Comparison of ENCODE assay signal across 3 fruit fly cellular contexts in the genomic region with DNA sequence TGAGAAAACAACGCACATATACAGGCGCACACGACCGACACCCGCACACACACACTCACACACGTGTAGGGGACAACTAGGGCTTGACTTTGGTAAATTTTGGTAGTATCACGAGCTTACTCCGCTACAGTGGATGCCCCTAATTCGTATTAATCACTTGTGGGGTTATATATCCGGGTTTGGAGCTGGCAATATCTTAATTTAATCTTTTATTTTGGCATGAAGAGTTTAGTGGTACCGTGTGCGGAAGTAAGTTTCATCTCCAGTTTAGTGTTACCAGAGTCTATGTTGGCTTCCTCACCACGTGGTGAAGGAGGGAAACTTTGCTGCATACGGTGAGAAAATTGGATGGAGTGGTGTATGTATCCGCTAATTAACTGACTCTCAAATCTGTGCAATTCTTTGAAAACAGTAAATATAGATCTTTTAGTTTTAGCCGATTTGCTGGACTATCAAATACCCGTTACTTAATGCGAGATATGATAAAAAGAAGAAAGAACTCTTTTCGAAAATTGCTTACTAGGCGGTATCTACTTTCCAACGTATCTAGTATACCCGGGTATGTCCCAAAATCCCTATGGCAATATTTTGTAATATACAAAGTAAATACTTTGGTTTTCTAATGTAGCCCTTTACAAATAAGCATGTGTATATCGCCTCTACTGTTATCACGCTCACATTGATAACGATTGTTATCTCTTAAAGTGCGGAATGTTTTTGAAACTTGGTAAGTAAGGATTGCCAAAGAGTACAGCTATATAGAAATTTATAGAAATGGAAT.
TF ChIP-seq lines count a peak whose summit lies in the region.

A gene (minus strand): TSS at position 263 of the 781 bp plus-strand sequence.
A gene (plus strand): TSS at position 491 of the 781 bp plus-strand sequence.

TF ChIP-seq in whole organism, adult, 20 proteins besides CTCF, POLR2A, EP300 and RAD21 (continued from another document):
- TF ChIP-seq CG7045 (GFP tag; optimal IDR thresholded peaks at IDR 0.05; lab: Kevin White, UChicago) = no peak
- TF ChIP-seq CG7101 (tag; optimal IDR thresholded peaks at IDR 0.05; lab: Kevin White, UChicago) = no peak
- no peak for TF ChIP-seq cnc (optimal IDR thresholded peaks at IDR 0.05; lab: Kevin White, UChicago)
- peak; percentile 36 for TF ChIP-seq toe (GFP tag; optimal IDR thresholded peaks at IDR 0.05; lab: Kevin White, UChicago)

TF ChIP-seq in whole organism, embryonic, 481 proteins besides CTCF, POLR2A, EP300 and RAD21 (continued from another document and continues in another):
- TF ChIP-seq Ets65A (GFP tag; lab: Kevin White, UChicago) (peak; percentile 89), H2.0 (GFP tag; IDR thresholded peaks at IDR 0.05; lab: Robert Waterston, UW) (no peak), CG42726 (GFP tag; IDR thresholded peaks at IDR 0.05; lab: Robert Waterston, UW; ENCODE audit: partially characterized antibody) (0 out of 2 replicates have a peak, but pooled peaks have one; percentile 14), CG12236 (GFP tag; optimal IDR thresholded peaks at IDR 0.05; lab: Kevin White, UChicago) (peak; percentile 75), CG16779 (GFP tag; IDR thresholded peaks at IDR 0.05; lab: Robert Waterston, UW) (no peak), ftz-f1 (GFP tag; optimal IDR thresholded peaks at IDR 0.05; lab: Kevin White, UChicago) (no peak), CG14441 (GFP tag; IDR thresholded peaks at IDR 0.05; lab: Robert Waterston, UW) (peak; percentile 66), CG10543 (GFP tag; optimal IDR thresholded peaks at IDR 0.05; lab: Kevin White, UChicago) (peak; percentile 15), sug (tag; optimal IDR thresholded peaks at IDR 0.05; lab: Kevin White, UChicago) (no peak), toy (GFP tag; IDR thresholded peaks at IDR 0.05; lab: Robert Waterston, UW) (no peak), Drgx (GFP tag; IDR thresholded peaks at IDR 0.05; lab: Robert Waterston, UW) (peak; percentile 34; the same call in 1 of the 2 replicates), CG4404 (GFP tag; IDR thresholded peaks at IDR 0.05; lab: Robert Waterston, UW) (no peak), CG11723 (GFP tag; optimal IDR thresholded peaks at IDR 0.05; lab: Kevin White, UChicago) (peak; percentile 24), Scr (GFP tag; IDR thresholded peaks at IDR 0.05; lab: Robert Waterston, UW; ENCODE audit: partially characterized antibody) (peak; percentile 62), wdn (GFP tag; IDR thresholded peaks at IDR 0.05; lab: Robert Waterston, UW) (no peak), Hmx (GFP tag; optimal IDR thresholded peaks at IDR 0.05; lab: Kevin White, UChicago) (no peak), ara (GFP tag; IDR thresholded peaks at IDR 0.05; lab: Robert Waterston, UW) (no peak), insv (GFP tag; optimal IDR thresholded peaks at IDR 0.05; lab: Kevin White, UChicago) (peak in 1 of 2 experiments; percentile 59), CG10321 (GFP tag; IDR thresholded peaks at IDR 0.05; lab: Robert Waterston, UW) (peak; percentile 49; the same call in 1 of the 2 replicates), CG16813 (GFP tag; IDR thresholded peaks at IDR 0.05; lab: Robert Waterston, UW; ENCODE audit: partially characterized antibody) (peak; percentile 36; the same call in 1 of the 3 replicates), CG11696 (GFP tag; IDR thresholded peaks at IDR 0.05; lab: Robert Waterston, UW) (no peak), E2f2 (GFP tag; IDR thresholded peaks at IDR 0.05; lab: Robert Waterston, UW) (peak; percentile 80), her (GFP tag; optimal IDR thresholded peaks at IDR 0.05; lab: Kevin White, UChicago) (no peak), CG10979 (tag; optimal IDR thresholded peaks at IDR 0.05; lab: Kevin White, UChicago) (no peak), CG17568 (GFP tag; optimal IDR thresholded peaks at IDR 0.05; lab: Kevin White, UChicago) (no peak), nmo (GFP tag; optimal IDR thresholded peaks at IDR 0.05; lab: Kevin White, UChicago) (peak; percentile 59), Ravus (GFP tag; IDR thresholded peaks at IDR 0.05; lab: Robert Waterston, UW) (no peak), zf30C (GFP tag; optimal IDR thresholded peaks at IDR 0.05; lab: Kevin White, UChicago) (no peak), gsb (GFP tag; IDR thresholded peaks at IDR 0.05; lab: Robert Waterston, UW) (no peak), corto (GFP tag; optimal IDR thresholded peaks at IDR 0.05; lab: Kevin White, UChicago) (no peak), CG3163 (GFP tag; optimal IDR thresholded peaks at IDR 0.05; lab: Kevin White, UChicago) (peak; percentile 66), crol (GFP tag; IDR thresholded peaks at IDR 0.05; lab: Robert Waterston, UW) (no peak), CG12391 (tag; optimal IDR thresholded peaks at IDR 0.05; lab: Kevin White, UChicago) (no peak), CG34376 (GFP tag; optimal IDR thresholded peaks at IDR 0.05; lab: Kevin White, UChicago) (no peak), Adf1 (GFP tag; IDR thresholded peaks at IDR 0.05; lab: Robert Waterston, UW) (0 out of 2 replicates have a peak, but pooled peaks have one; percentile 11), CG7745 (tag; optimal IDR thresholded peaks at IDR 0.05; lab: Kevin White, UChicago) (no peak), Bgb (GFP tag; IDR thresholded peaks at IDR 0.05; lab: Robert Waterston, UW; ENCODE audit: partially characterized antibody) (peak; percentile 71), CG4707 (GFP tag; optimal IDR thresholded peaks at IDR 0.05; lab: Kevin White, UChicago) (peak; percentile 74), slp2 (GFP tag; optimal IDR thresholded peaks at IDR 0.05; lab: Kevin White, UChicago) (no peak), mam (GFP tag; optimal IDR thresholded peaks at IDR 0.05; lab: Kevin White, UChicago) (peak; percentile 24), CG4360 (GFP tag; IDR thresholded peaks at IDR 0.05; lab: Robert Waterston, UW) (0 out of 2 replicates have a peak, but pooled peaks have one; percentile 13), CG6254 (GFP tag; optimal IDR thresholded peaks at IDR 0.05; lab: Kevin White, UChicago) (peak; percentile 20), schlank (tag; optimal IDR thresholded peaks at IDR 0.05; lab: Kevin White, UChicago) (no peak), Sox100B (GFP tag; optimal IDR thresholded peaks at IDR 0.05; lab: Kevin White, UChicago) (peak; percentile 54), Mrtf (GFP tag; IDR thresholded peaks at IDR 0.05; lab: Robert Waterston, UW) (no peak), CG7271 (tag; optimal IDR thresholded peaks at IDR 0.05; lab: Kevin White, UChicago) (no peak), HLHmδ (GFP tag; optimal IDR thresholded peaks at IDR 0.05; lab: Kevin White, UChicago) (peak; percentile 1), CG3995 (GFP tag; optimal IDR thresholded peaks at IDR 0.05; lab: Kevin White, UChicago) (no peak), Dek (tag; optimal IDR thresholded peaks at IDR 0.05; lab: Kevin White, UChicago) (no peak), btn (GFP tag; optimal IDR thresholded peaks at IDR 0.05; lab: Kevin White, UChicago) (peak; percentile 41), CHES-1-like (GFP tag; optimal IDR thresholded peaks at IDR 0.05; lab: Kevin White, UChicago) (peak; percentile 73), ham (GFP tag; IDR thresholded peaks at IDR 0.05; lab: Robert Waterston, UW) (no peak), CG1832 (GFP tag; optimal IDR thresholded peaks at IDR 0.05; lab: Kevin White, UChicago) (no peak), nerfin-1 (tag; optimal IDR thresholded peaks at IDR 0.05; lab: Kevin White, UChicago) (peak; percentile 6), Hr3 (GFP tag; optimal IDR thresholded peaks at IDR 0.05; lab: Kevin White, UChicago) (peak; percentile 20), az2 (GFP tag; optimal IDR thresholded peaks at IDR 0.05; lab: Kevin White, UChicago) (peak; percentile 1), fd3F (GFP tag; optimal IDR thresholded peaks at IDR 0.05; lab: Kevin White, UChicago) (peak; percentile 54), CG11695 (GFP tag; IDR thresholded peaks at IDR 0.05; lab: Robert Waterston, UW) (no peak), crc (GFP tag; optimal IDR thresholded peaks at IDR 0.05; lab: Kevin White, UChicago) (no peak)

TF ChIP-seq in whole organism, prepupa, 60 proteins besides CTCF, POLR2A, EP300 and RAD21 (continued from another document):
- no peak for TF ChIP-seq CG11902 (GFP tag; optimal IDR thresholded peaks at IDR 0.05; lab: Kevin White, UChicago)
- no peak for TF ChIP-seq CG11762 (GFP tag; optimal IDR thresholded peaks at IDR 0.05; lab: Kevin White, UChicago; ENCODE audit: insufficient read depth)
- TF ChIP-seq dsx (GFP tag; optimal IDR thresholded peaks at IDR 0.05; lab: Kevin White, UChicago; ENCODE audit: poor library complexity, severe bottlenecking) = no peak
- TF ChIP-seq CG8632 (GFP tag; optimal IDR thresholded peaks at IDR 0.05; lab: Kevin White, UChicago) = no peak
- TF ChIP-seq fd59A (GFP tag; optimal IDR thresholded peaks at IDR 0.05; lab: Kevin White, UChicago) = no peak
- TF ChIP-seq cyc (GFP tag; optimal IDR thresholded peaks at IDR 0.05; lab: Kevin White, UChicago) = peak; percentile 20
- TF ChIP-seq topi (GFP tag; optimal IDR thresholded peaks at IDR 0.05; lab: Kevin White, UChicago) = no peak
- peak; percentile 13 for TF ChIP-seq pdm3 (GFP tag; optimal IDR thresholded peaks at IDR 0.05; lab: Kevin White, UChicago)
- TF ChIP-seq Eip78C (GFP tag; lab: Kevin White, UChicago) = peak; percentile 66
